Worm (Caenorhabditis elegans) whole organism, L4/young adult: ENCODE results near the gene znf-207.

Source experiments
- W03F9.2 ChIP-seq: fragments of 150-350 bp; optimal IDR thresholded peaks from 2 replicates; lab custom pipeline; 2014; ENCODE audit warnings: missing biosample characterization, missing genetic modification characterization
- dao-5 ChIP-seq: sonication (generic microtip); optimal IDR thresholded peaks from 2 replicates; lab custom pipeline; 2016; ENCODE audit warnings: missing genotype, missing genetic modification characterization, moderate library complexity, missing compliant biosample characterization
- him-1 ChIP-seq: sonication (generic microtip); optimal IDR thresholded peaks from 2 replicates; lab custom pipeline; 2016; ENCODE audit warnings: missing genotype, missing genetic modification reagents, missing genetic modification characterization, missing compliant biosample characterization

znf-207 gene

DNA sequence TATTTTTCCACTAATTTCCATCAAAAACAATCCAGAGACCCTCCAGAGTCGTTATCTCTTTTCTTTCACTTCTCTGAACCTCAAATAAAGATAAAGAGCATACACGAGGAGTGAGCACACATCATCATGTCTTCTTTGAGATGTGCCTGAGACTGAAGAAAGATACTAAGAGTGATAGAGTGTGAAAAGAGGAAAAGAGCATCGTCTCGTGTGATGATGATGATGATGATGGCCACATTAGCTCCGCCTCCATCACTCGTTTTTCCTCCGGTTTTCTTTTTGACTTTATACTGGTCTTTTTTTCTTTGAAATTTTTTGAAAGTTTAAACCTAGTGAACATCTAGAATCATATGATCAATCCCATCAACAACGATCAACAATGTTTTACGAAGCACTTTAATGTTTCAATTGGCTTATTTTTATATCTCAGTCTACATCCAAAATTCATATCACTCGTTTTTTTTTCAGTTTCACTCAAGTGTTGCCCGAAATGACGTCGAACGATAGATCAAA is 43.2 kb downstream of the znf-207 start, which contains the start of gene T01G1.2:
T01G1.2 (plus strand) TSS at position 463 of the 513 bp plus-strand sequence.
- TF ChIP-seq him-1 (tag; lab: Kevin White, UChicago) (no peak), W03F9.2 (tag; lab: Kevin White, UChicago) (no peak), dao-5 (tag; lab: Kevin White, UChicago) (no peak)

DNA sequence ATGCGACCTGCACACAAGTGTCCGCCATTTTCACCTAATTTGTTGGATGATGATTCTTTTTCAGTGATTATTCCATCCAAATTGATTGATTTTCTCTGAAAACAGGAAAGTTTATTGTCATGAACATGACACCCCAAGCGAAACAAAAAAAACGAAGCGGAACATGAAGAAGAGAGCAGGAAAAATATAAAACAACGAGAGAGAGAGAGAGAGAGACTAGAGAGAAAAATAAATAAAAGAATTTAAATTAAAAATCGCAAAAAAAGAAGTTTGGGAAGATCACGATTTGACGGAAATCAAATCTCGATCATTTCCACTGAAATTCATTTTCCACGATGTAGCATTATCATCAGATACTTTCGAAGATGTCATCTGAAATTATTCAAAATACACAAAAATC is 49.0 kb downstream of the znf-207 start, which contains the start of gene klp-12:
klp-12 (minus strand) TSS at position 101 of the 400 bp plus-strand sequence.
- no peak for TF ChIP-seq W03F9.2 (tag; lab: Kevin White, UChicago)
- TF ChIP-seq him-1 (tag; lab: Kevin White, UChicago), result no peak
- TF ChIP-seq dao-5 (tag; lab: Kevin White, UChicago), result no peak

DNA sequence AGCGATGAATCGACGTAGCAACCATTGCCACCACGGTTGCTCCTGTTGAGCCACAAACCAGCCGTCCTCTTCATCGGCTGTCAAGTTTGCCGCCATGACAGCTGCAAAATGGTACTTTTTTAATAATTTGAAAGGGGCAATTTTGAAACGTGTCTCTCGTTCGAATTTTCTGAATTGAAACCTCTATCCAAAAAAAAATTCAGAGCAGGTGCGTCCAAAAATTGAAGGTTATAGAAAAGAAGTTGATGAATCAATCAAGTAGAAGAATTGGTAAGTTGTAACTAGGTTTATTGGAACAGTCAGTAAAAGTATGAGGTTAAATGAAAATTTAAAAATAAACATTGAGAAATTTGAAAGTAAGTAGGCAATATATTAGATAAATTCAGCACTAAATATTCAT is 50.6 kb downstream of the znf-207 start, which contains the start of gene T01G1.4:
T01G1.4 (minus strand) TSS at position 101 of the 400 bp plus-strand sequence.
- TF ChIP-seq W03F9.2 (tag; lab: Kevin White, UChicago) (no peak), him-1 (tag; lab: Kevin White, UChicago) (no peak), dao-5 (tag; lab: Kevin White, UChicago) (no peak)
